Worm (Caenorhabditis elegans) whole organism, late embryonic: ENCODE results near the gene F19H8.2.
"Not testable (repeated sequence)": the region's sequence is repeated elsewhere in the genome, so short reads cannot be mapped to it uniquely, and the experiment has no call there.

Source experiments
- ama-1 ChIP-seq: fragments of 150-350 bp; optimal IDR thresholded peaks from 2 replicates; lab custom pipeline; 2014
- ceh-24 ChIP-seq: sonication (generic microtip); optimal IDR thresholded peaks from 2 replicates; lab custom pipeline; 2016; ENCODE audit warnings: mild to moderate bottlenecking, missing genetic modification characterization, missing compliant biosample characterization
- pag-3 ChIP-seq: sonication (generic microtip); optimal IDR thresholded peaks from 2 replicates; lab custom pipeline; 2016; ENCODE audit warnings: missing compliant biosample characterization, missing genetic modification characterization, borderline replicate concordance
- ref-2 ChIP-seq: sonication (generic microtip); optimal IDR thresholded peaks from 2 replicates; lab custom pipeline; 2016; ENCODE audit warnings: missing genetic modification characterization, missing compliant biosample characterization
- sox-4 ChIP-seq: sonication (generic microtip); optimal IDR thresholded peaks from 2 replicates; lab custom pipeline; 2017; ENCODE audit warnings: mild to moderate bottlenecking, missing genetic modification characterization, inconsistent platforms, missing compliant biosample characterization

- TF ChIP-seq ref-2 (tag; lab: Kevin White, UChicago); ceh-24 (tag; lab: Kevin White, UChicago); sox-4; ama-1 (lab: Kevin White, UChicago); pag-3: not testable (repeated sequence)
Measured at ce11 chrII:14641387-14641786, 35.7 kb upstream of the F19H8.2 start.
